Worm (Caenorhabditis elegans) whole organism, young adult: Measurements from ENCODE around the gene R08F11.1.

Experiments
- B0019.2 ChIP-seq: fragments of 200-800 bp; sonication (Bioruptor generic); conservative IDR thresholded peaks from 2 replicates; pipeline ENCODE4 v1.3.6; 2022; ENCODE audit warnings: missing genetic modification reagents, missing genetic modification characterization, missing compliant biosample characterization
- B0336.3 ChIP-seq: fragments of 200-800 bp; sonication (Bioruptor generic); IDR thresholded peaks from 2 replicates; pipeline ENCODE4 v1.3.6; 2022; ENCODE audit warnings: missing genetic modification characterization, missing compliant biosample characterization
- C17E4.6 ChIP-seq: fragments of 200-800 bp; sonication (Bioruptor generic); IDR thresholded peaks from 2 replicates; pipeline ENCODE4 v1.3.6; 2022; ENCODE audit warnings: missing genetic modification reagents, missing genetic modification characterization, missing compliant biosample characterization
- F23B12.7 ChIP-seq: sonication (generic microtip); optimal IDR thresholded peaks from 2 replicates; lab custom pipeline; 2017; ENCODE audit warnings: missing genetic modification characterization, mild to moderate bottlenecking, missing compliant biosample characterization, antibody characterized with exemption, moderate library complexity; ENCODE audit not compliant: insufficient read depth
- F33H1.4 ChIP-seq: fragments of 200-800 bp; sonication (Bioruptor generic); IDR thresholded peaks from 2 replicates; pipeline ENCODE4 v1.3.6; 2022; ENCODE audit warnings: missing genetic modification reagents, missing genetic modification characterization, missing compliant biosample characterization
- F52B5.7 ChIP-seq: sonication (generic microtip); optimal IDR thresholded peaks from 2 replicates; lab custom pipeline; 2016; ENCODE audit warnings: mild to moderate bottlenecking, missing genetic modification characterization, missing compliant biosample characterization
- F55B11.4 ChIP-seq: sonication (generic microtip); optimal IDR thresholded peaks from 2 replicates; lab custom pipeline; 2016; ENCODE audit warnings: missing compliant biosample characterization, missing genetic modification characterization, borderline replicate concordance; ENCODE audit not compliant: insufficient read depth
- F57C9.4 ChIP-seq: sonication (generic microtip); optimal IDR thresholded peaks from 2 replicates; lab custom pipeline; 2017; ENCODE audit warnings: mild to moderate bottlenecking, missing genetic modification characterization, missing compliant biosample characterization
- Y53F4B.3 ChIP-seq: fragments of 200-800 bp; sonication (Bioruptor generic); IDR thresholded peaks from 2 replicates; pipeline ENCODE4 v1.3.6; 2022; ENCODE audit warnings: missing genetic modification reagents, missing genetic modification characterization, missing compliant biosample characterization
- aptf-3 ChIP-seq: fragments of 200-800 bp; sonication (Bioruptor generic); IDR thresholded peaks from 2 replicates; pipeline ENCODE4 v1.3.6; 2022; ENCODE audit warnings: missing genetic modification characterization, missing compliant biosample characterization
- atf-7 ChIP-seq: sonication (generic microtip); optimal IDR thresholded peaks from 2 replicates; lab custom pipeline; 2017; ENCODE audit warnings: mild to moderate bottlenecking, missing genetic modification characterization, missing compliant biosample characterization
- attf-6 ChIP-seq: fragments of 200-800 bp; sonication (Bioruptor generic); IDR thresholded peaks from 2 replicates; pipeline ENCODE4 v1.3.6; 2022; ENCODE audit warnings: missing genetic modification reagents, missing genetic modification characterization, missing compliant biosample characterization
- cebp-1 ChIP-seq, 2 experiments: fragments of 200-800 bp in 1 of 2; sonication (Bioruptor generic) in 1 of 2; sonication (generic microtip) in 1 of 2; IDR thresholded peaks in 1 of 2; optimal IDR thresholded peaks in 1 of 2; 2 replicates each; pipeline versions ENCODE4 v1.3.6 to Lab custom; 2017 to 2022; ENCODE audit warnings: missing compliant biosample characterization in 2 of 2, missing genetic modification characterization in 2 of 2, mild to moderate bottlenecking in 1 of 2, missing genetic modification reagents in 1 of 2, moderate library complexity in 1 of 2
- ceh-100 ChIP-seq: fragments of 200-800 bp; sonication (Bioruptor generic); IDR thresholded peaks from 2 replicates; pipeline ENCODE4 v1.3.6; 2022; ENCODE audit warnings: missing genetic modification reagents, missing genetic modification characterization, missing compliant biosample characterization
- ceh-27 ChIP-seq: fragments of 200-800 bp; sonication (Bioruptor generic); optimal IDR thresholded peaks from 2 replicates; lab custom pipeline; 2018; ENCODE audit warnings: mild to moderate bottlenecking, missing genetic modification characterization, moderate library complexity, missing compliant biosample characterization
- dox-1 ChIP-seq: fragments of 200-800 bp; sonication (Bioruptor generic); IDR thresholded peaks from 2 replicates; pipeline ENCODE4 v1.3.6; 2022; ENCODE audit warnings: missing genetic modification reagents, missing genetic modification characterization, missing compliant biosample characterization
- let-526 ChIP-seq: fragments of 200-800 bp; sonication (Bioruptor generic); IDR thresholded peaks from 2 replicates; pipeline ENCODE4 v1.3.6; 2022; ENCODE audit warnings: missing genetic modification reagents, missing genetic modification characterization, missing compliant biosample characterization
- lsy-27 ChIP-seq: sonication (generic microtip); optimal IDR thresholded peaks from 2 replicates; lab custom pipeline; 2017; ENCODE audit warnings: missing genetic modification characterization, mild to moderate bottlenecking, missing compliant biosample characterization, antibody characterized with exemption, missing genotype, borderline replicate concordance; ENCODE audit not compliant: insufficient read depth
- madf-10 ChIP-seq: sonication (generic microtip); optimal IDR thresholded peaks from 2 replicates; lab custom pipeline; 2016; ENCODE audit warnings: mild to moderate bottlenecking, missing genetic modification characterization, missing compliant biosample characterization
- madf-8 ChIP-seq: fragments of 200-800 bp; sonication (Bioruptor generic); conservative IDR thresholded peaks from 2 replicates; pipeline ENCODE4 v1.3.6; 2022; ENCODE audit warnings: missing genetic modification reagents, missing genetic modification characterization, missing compliant biosample characterization
- mel-28 ChIP-seq: sonication (generic microtip); optimal IDR thresholded peaks from 2 replicates; lab custom pipeline; 2016; ENCODE audit warnings: borderline replicate concordance, mild to moderate bottlenecking, missing genetic modification characterization, missing compliant biosample characterization
- mxl-1 ChIP-seq: sonication (generic microtip); optimal IDR thresholded peaks from 2 replicates; lab custom pipeline; 2016; ENCODE audit warnings: missing genetic modification characterization, missing compliant biosample characterization
- nhr-80 ChIP-seq: sonication (generic microtip); optimal IDR thresholded peaks from 2 replicates; lab custom pipeline; 2016; ENCODE audit warnings: missing genetic modification characterization, missing compliant biosample characterization
- rpc-1 ChIP-seq, 2 experiments: fragments of 150-350 bp in 1 of 2; sonication (generic microtip) in 1 of 2; optimal IDR thresholded peaks; 2 replicates each; lab custom pipeline; 2014 to 2018; ENCODE audit warnings: missing biosample characterization in 1 of 2, missing genetic modification characterization in 1 of 2, missing genetic modification reagents in 1 of 2, missing genotype in 1 of 2
- sea-2 ChIP-seq: fragments of 200-800 bp; sonication (Bioruptor generic); IDR thresholded peaks from 2 replicates; pipeline ENCODE4 v1.3.6; 2022; ENCODE audit warnings: missing genetic modification characterization, missing compliant biosample characterization
- snpc-4 ChIP-seq, 5 experiments: fragments of 150-350 bp in 1 of 5; sonication (generic microtip) in 4 of 5; optimal IDR thresholded peaks; 2 replicates each; lab custom pipeline; 2014 to 2018; ENCODE audit warnings: missing genetic modification characterization in 5 of 5, missing biosample characterization in 3 of 5, antibody characterized with exemption in 2 of 5, mild to moderate bottlenecking in 2 of 5, missing compliant biosample characterization in 2 of 5, missing genotype in 2 of 5, moderate library complexity in 2 of 5, missing genetic modification reagents in 1 of 5
- tbp1 ChIP-seq: fragments of 200-800 bp; sonication (Bioruptor generic); optimal IDR thresholded peaks from 2 replicates; lab custom pipeline; 2018; ENCODE audit warnings: mild to moderate bottlenecking, missing genetic modification characterization, missing compliant biosample characterization
- xnd-1 ChIP-seq: sonication (generic microtip); optimal IDR thresholded peaks from 2 replicates; lab custom pipeline; 2016; ENCODE audit warnings: missing genotype, missing genetic modification reagents, missing genetic modification characterization, missing compliant biosample characterization
- zfh-2 ChIP-seq: fragments of 200-800 bp; sonication (Bioruptor generic); conservative IDR thresholded peaks from 2 replicates; pipeline ENCODE4 v1.3.6; 2022; ENCODE audit warnings: missing genetic modification reagents, missing genetic modification characterization, missing compliant biosample characterization
- zim-3 ChIP-seq: sonication (generic microtip); optimal IDR thresholded peaks from 2 replicates; lab custom pipeline; 2017; ENCODE audit warnings: mild to moderate bottlenecking, missing genetic modification characterization, moderate library complexity, missing compliant biosample characterization
- ztf-18 ChIP-seq: sonication (generic microtip); optimal IDR thresholded peaks from 2 replicates; lab custom pipeline; 2016; ENCODE audit warnings: missing genotype, mild to moderate bottlenecking, missing genetic modification characterization, missing compliant biosample characterization
- ztf-26 ChIP-seq: sonication (generic microtip); optimal IDR thresholded peaks from 2 replicates; lab custom pipeline; 2017; ENCODE audit warnings: missing genetic modification characterization, missing compliant biosample characterization

The R08F11.1 gene

ce11 chrV:3825190-3825589, 41.2 kb upstream of the R08F11.1 start:
- TF ChIP-seq cebp-1 (GFP tag; IDR thresholded peaks at IDR 0.05; lab: Robert Waterston, UW) (no peak), cebp-1 (tag; optimal IDR thresholded peaks at IDR 0.05; lab: Kevin White, UChicago) (no peak), F57C9.4 (tag; lab: Kevin White, UChicago) (no peak), ztf-18 (tag; lab: Kevin White, UChicago) (no peak), mel-28 (tag; lab: Kevin White, UChicago) (no peak), rpc-1 (optimal IDR thresholded peaks at IDR 0.05; lab: Kevin White, UChicago) (no peak), rpc-1 (tag; optimal IDR thresholded peaks at IDR 0.05; lab: Kevin White, UChicago) (no peak)

- no peak for TF ChIP-seq B0019.2 (GFP tag; lab: Robert Waterston, UW)
- no peak for TF ChIP-seq cebp-1 (GFP tag; IDR thresholded peaks at IDR 0.05; lab: Robert Waterston, UW)
- peak; percentile 27 for TF ChIP-seq cebp-1 (tag; optimal IDR thresholded peaks at IDR 0.05; lab: Kevin White, UChicago)
These were observed 36.9 kb upstream of the R08F11.1 start for ce11 chrV:3820875-3821274.

- no peak for TF ChIP-seq Y53F4B.3 (GFP tag; lab: Robert Waterston, UW)
- TF ChIP-seq snpc-4 (GFP tag; optimal IDR thresholded peaks at IDR 0.05; lab: Kevin White, UChicago): no peak
- no peak for TF ChIP-seq snpc-4 (tag; optimal IDR thresholded peaks at IDR 0.05; lab: Kevin White, UChicago)
- TF ChIP-seq ztf-26 (tag; lab: Kevin White, UChicago): no peak
- TF ChIP-seq ceh-100: no peak
- TF ChIP-seq sea-2 (GFP tag; lab: Robert Waterston, UW): no peak
- TF ChIP-seq dox-1 (GFP tag; lab: Robert Waterston, UW): no peak
- TF ChIP-seq F57C9.4 (tag; lab: Kevin White, UChicago): no peak
- no peak for TF ChIP-seq cebp-1 (GFP tag; IDR thresholded peaks at IDR 0.05; lab: Robert Waterston, UW)
- no peak for TF ChIP-seq cebp-1 (tag; optimal IDR thresholded peaks at IDR 0.05; lab: Kevin White, UChicago)
- no peak for TF ChIP-seq F33H1.4 (GFP tag; lab: Robert Waterston, UW)
- TF ChIP-seq xnd-1 (tag; lab: Kevin White, UChicago): no peak
- TF ChIP-seq let-526: no peak
- no peak for TF ChIP-seq B0336.3
- no peak for TF ChIP-seq madf-10 (tag; lab: Kevin White, UChicago)
- no peak for TF ChIP-seq C17E4.6 (GFP tag; lab: Robert Waterston, UW)
These were observed 30.9 kb upstream of the R08F11.1 start, which contains the start of gene H10D18.1 for ce11 chrV:3814938-3815337. Gene H10D18.1 (plus strand): TSS chrV:3815214.

ce11 chrV:3814009-3814408, 30.0 kb upstream of the R08F11.1 start:
- no peak for TF ChIP-seq mxl-1 (tag; lab: Kevin White, UChicago)
- peak; percentile 67 for TF ChIP-seq zfh-2 (GFP tag; lab: Robert Waterston, UW)
- no peak for TF ChIP-seq attf-6

ce11 chrV:3812291-3812690, 28.3 kb upstream of the R08F11.1 start, which contains the start of gene scl-12:
Gene scl-12 (plus strand): TSS chrV:3812591.
- no peak for TF ChIP-seq atf-7

- TF ChIP-seq zim-3: no peak
- no peak for TF ChIP-seq madf-8 (GFP tag; lab: Robert Waterston, UW)
- TF ChIP-seq ceh-27 (GFP tag; lab: Kevin White, UChicago): no peak
- TF ChIP-seq aptf-3: no peak
- no peak for TF ChIP-seq nhr-80 (tag; lab: Kevin White, UChicago)
- TF ChIP-seq tbp1 (GFP tag; lab: Kevin White, UChicago): no peak
- no peak for TF ChIP-seq lsy-27 (tag; lab: Kevin White, UChicago)
- TF ChIP-seq F23B12.7 (tag; lab: Kevin White, UChicago): no peak
- TF ChIP-seq F55B11.4 (tag; lab: Kevin White, UChicago): no peak
- no peak for TF ChIP-seq F57C9.4 (tag; lab: Kevin White, UChicago)
- no peak for TF ChIP-seq F52B5.7 (tag; lab: Kevin White, UChicago)
- TF ChIP-seq, all 124 proteins: peak for 0
These were observed 27.5 kb upstream of the R08F11.1 start, which contains the start of gene scl-13 for ce11 chrV:3811541-3811940. Gene scl-13 (minus strand): TSS chrV:3811641.
